Worm (Caenorhabditis elegans) whole organism, young adult: ENCODE results near the gene C27A2.8.

Experiments
- B0035.1 ChIP-seq: sonication (generic microtip); optimal IDR thresholded peaks from 2 replicates; lab custom pipeline; 2016; ENCODE audit warnings: missing genetic modification characterization, mild to moderate bottlenecking, missing compliant biosample characterization, missing genotype, missing genetic modification reagents
- B0261.1 ChIP-seq: sonication (generic microtip); optimal IDR thresholded peaks from 2 replicates; lab custom pipeline; 2016; ENCODE audit warnings: mild to moderate bottlenecking, missing genetic modification characterization, moderate library complexity, missing compliant biosample characterization
- B0336.3 ChIP-seq: fragments of 200-800 bp; sonication (Bioruptor generic); IDR thresholded peaks from 2 replicates; pipeline ENCODE4 v1.3.6; 2022; ENCODE audit warnings: missing genetic modification characterization, missing compliant biosample characterization
- F10E7.11 ChIP-seq: sonication (generic microtip); optimal IDR thresholded peaks from 2 replicates; lab custom pipeline; 2017; ENCODE audit warnings: mild to moderate bottlenecking, missing genetic modification characterization, moderate library complexity, missing compliant biosample characterization
- F23B12.7 ChIP-seq: sonication (generic microtip); optimal IDR thresholded peaks from 2 replicates; lab custom pipeline; 2017; ENCODE audit warnings: missing genetic modification characterization, mild to moderate bottlenecking, missing compliant biosample characterization, antibody characterized with exemption, moderate library complexity; ENCODE audit not compliant: insufficient read depth
- F39B2.1 ChIP-seq: fragments of 200-800 bp; sonication (Bioruptor generic); IDR thresholded peaks from 2 replicates; pipeline ENCODE4 v1.3.6; 2022; ENCODE audit warnings: missing genetic modification reagents, missing genetic modification characterization, missing compliant biosample characterization
- F55B11.4 ChIP-seq: sonication (generic microtip); optimal IDR thresholded peaks from 2 replicates; lab custom pipeline; 2016; ENCODE audit warnings: missing compliant biosample characterization, missing genetic modification characterization, borderline replicate concordance; ENCODE audit not compliant: insufficient read depth
- K11D2.4 ChIP-seq: fragments of 200-800 bp; sonication (Bioruptor generic); IDR thresholded peaks from 2 replicates; pipeline ENCODE4 v1.3.6; 2022; ENCODE audit warnings: missing genetic modification reagents, missing genetic modification characterization, missing compliant biosample characterization
- T26A5.8 ChIP-seq: sonication (generic microtip); optimal IDR thresholded peaks from 2 replicates; lab custom pipeline; 2016; ENCODE audit warnings: missing genetic modification characterization, missing compliant biosample characterization
- Y56A3A.18 ChIP-seq: fragments of 200-800 bp; sonication (Bioruptor generic); IDR thresholded peaks from 2 replicates; pipeline ENCODE4 v1.3.6; 2022; ENCODE audit warnings: missing genetic modification reagents, missing genetic modification characterization, missing compliant biosample characterization
- Y79H2A.3 ChIP-seq: fragments of 200-800 bp; sonication (Bioruptor generic); conservative IDR thresholded peaks from 2 replicates; pipeline ENCODE4 v1.3.6; 2022; ENCODE audit warnings: missing genetic modification reagents, missing genetic modification characterization, missing compliant biosample characterization
- athp-1 ChIP-seq: sonication (generic microtip); optimal IDR thresholded peaks from 2 replicates; lab custom pipeline; 2017; ENCODE audit warnings: mild to moderate bottlenecking, missing genetic modification characterization, missing compliant biosample characterization
- attf-3 ChIP-seq: fragments of 200-800 bp; sonication (Bioruptor generic); conservative IDR thresholded peaks from 2 replicates; pipeline ENCODE4 v1.3.6; 2022; ENCODE audit warnings: missing genetic modification reagents, missing genetic modification characterization, missing compliant biosample characterization
- attf-5 ChIP-seq: fragments of 200-800 bp; sonication (Bioruptor generic); optimal IDR thresholded peaks from 2 replicates; lab custom pipeline; 2018; ENCODE audit warnings: mild to moderate bottlenecking, missing genetic modification characterization, missing compliant biosample characterization
- bed-2 ChIP-seq: fragments of 200-800 bp; sonication (Bioruptor generic); IDR thresholded peaks from 2 replicates; pipeline ENCODE4 v1.3.6; 2022; ENCODE audit warnings: missing genetic modification reagents, missing genetic modification characterization, missing compliant biosample characterization
- ceh-100 ChIP-seq: fragments of 200-800 bp; sonication (Bioruptor generic); IDR thresholded peaks from 2 replicates; pipeline ENCODE4 v1.3.6; 2022; ENCODE audit warnings: missing genetic modification reagents, missing genetic modification characterization, missing compliant biosample characterization
- ceh-27 ChIP-seq: fragments of 200-800 bp; sonication (Bioruptor generic); optimal IDR thresholded peaks from 2 replicates; lab custom pipeline; 2018; ENCODE audit warnings: mild to moderate bottlenecking, missing genetic modification characterization, moderate library complexity, missing compliant biosample characterization
- chd-7 ChIP-seq: sonication (generic microtip); optimal IDR thresholded peaks from 2 replicates; lab custom pipeline; 2016; ENCODE audit warnings: mild to moderate bottlenecking, missing genetic modification characterization, moderate library complexity, missing compliant biosample characterization
- die-1 ChIP-seq: sonication (generic microtip); optimal IDR thresholded peaks from 2 replicates; lab custom pipeline; 2016; ENCODE audit warnings: missing genotype, mild to moderate bottlenecking, missing genetic modification characterization, missing compliant biosample characterization
- dpl-1 ChIP-seq: fragments of 150-350 bp; optimal IDR thresholded peaks from 2 replicates; lab custom pipeline; 2014; ENCODE audit warnings: missing biosample characterization, missing genetic modification reagents, missing genetic modification characterization
- ekl-4 ChIP-seq: fragments of 200-800 bp; sonication (Bioruptor generic); IDR thresholded peaks from 2 replicates; pipeline ENCODE4 v1.3.6; 2022; ENCODE audit warnings: missing genetic modification reagents, missing genetic modification characterization, missing compliant biosample characterization
- fkh-3 ChIP-seq: sonication (generic microtip); optimal IDR thresholded peaks from 2 replicates; lab custom pipeline; 2016; ENCODE audit warnings: mild to moderate bottlenecking, missing genetic modification characterization, missing compliant biosample characterization
- gei-17 ChIP-seq: fragments of 200-800 bp; sonication (Bioruptor generic); optimal IDR thresholded peaks from 2 replicates; lab custom pipeline; 2018; ENCODE audit warnings: mild to moderate bottlenecking, missing genetic modification characterization, missing compliant biosample characterization
- lag-1 ChIP-seq: fragments of 200-800 bp; sonication (Bioruptor generic); IDR thresholded peaks from 2 replicates; pipeline ENCODE4 v1.3.6; 2022; ENCODE audit warnings: missing genetic modification reagents, missing genetic modification characterization, missing compliant biosample characterization
- let-607 ChIP-seq, 2 experiments: fragments of 200-800 bp in 1 of 2; sonication (Bioruptor generic) in 1 of 2; sonication (generic microtip) in 1 of 2; optimal IDR thresholded peaks; 2 replicates each; lab custom pipeline; 2016 to 2018; ENCODE audit warnings: mild to moderate bottlenecking in 2 of 2, missing compliant biosample characterization in 2 of 2, missing genetic modification characterization in 2 of 2, moderate library complexity in 2 of 2, missing genotype in 1 of 2
- lin-26 ChIP-seq: fragments of 200-800 bp; sonication (Bioruptor generic); IDR thresholded peaks from 2 replicates; pipeline ENCODE4 v1.3.6; 2022; ENCODE audit warnings: missing genetic modification reagents, missing genetic modification characterization, missing compliant biosample characterization
- lin-35 ChIP-seq, 3 experiments: fragments of 150-350 bp in 2 of 3; sonication (generic microtip) in 1 of 3; optimal IDR thresholded peaks; 2 replicates each; lab custom pipeline; 2014 to 2018; ENCODE audit warnings: missing biosample characterization in 3 of 3, missing genetic modification characterization in 3 of 3, missing genetic modification reagents in 3 of 3
- lin-40 ChIP-seq: sonication (generic microtip); optimal IDR thresholded peaks from 2 replicates; lab custom pipeline; 2016; ENCODE audit warnings: missing genetic modification characterization, mild to moderate bottlenecking, missing compliant biosample characterization, missing genotype, missing genetic modification reagents
- lir-1 ChIP-seq: fragments of 200-800 bp; sonication (Bioruptor generic); conservative IDR thresholded peaks from 2 replicates; pipeline ENCODE4 v1.3.6; 2022; ENCODE audit warnings: missing genetic modification reagents, missing genetic modification characterization, missing compliant biosample characterization
- lsl-1 ChIP-seq: fragments of 200-800 bp; sonication (Bioruptor generic); optimal IDR thresholded peaks from 2 replicates; lab custom pipeline; 2018; ENCODE audit warnings: mild to moderate bottlenecking, missing genetic modification characterization, moderate library complexity, missing compliant biosample characterization
- lsy-27 ChIP-seq: sonication (generic microtip); optimal IDR thresholded peaks from 2 replicates; lab custom pipeline; 2017; ENCODE audit warnings: missing genetic modification characterization, mild to moderate bottlenecking, missing compliant biosample characterization, antibody characterized with exemption, missing genotype, borderline replicate concordance; ENCODE audit not compliant: insufficient read depth
- madf-6 ChIP-seq: fragments of 200-800 bp; sonication (Bioruptor generic); IDR thresholded peaks from 2 replicates; pipeline ENCODE4 v1.3.6; 2022; ENCODE audit warnings: missing genetic modification reagents, missing genetic modification characterization, missing compliant biosample characterization
- mel-28 ChIP-seq: sonication (generic microtip); optimal IDR thresholded peaks from 2 replicates; lab custom pipeline; 2016; ENCODE audit warnings: borderline replicate concordance, mild to moderate bottlenecking, missing genetic modification characterization, missing compliant biosample characterization
- nfya-2 ChIP-seq: fragments of 200-800 bp; sonication (Bioruptor generic); IDR thresholded peaks from 2 replicates; pipeline ENCODE4 v1.3.6; 2022; ENCODE audit warnings: missing genetic modification reagents, missing genetic modification characterization, missing compliant biosample characterization
- nhr-120 ChIP-seq: fragments of 200-800 bp; sonication (Bioruptor generic); IDR thresholded peaks from 2 replicates; pipeline ENCODE4 v1.3.6; 2022; ENCODE audit warnings: missing genetic modification characterization, missing compliant biosample characterization
- nhr-27 ChIP-seq: fragments of 200-800 bp; sonication (Bioruptor generic); optimal IDR thresholded peaks from 2 replicates; lab custom pipeline; 2018; ENCODE audit warnings: mild to moderate bottlenecking, missing genetic modification characterization, moderate library complexity, missing compliant biosample characterization
- pha-4 ChIP-seq: fragments of 150-350 bp; sonication (generic microtip); optimal IDR thresholded peaks from 2 replicates; lab custom pipeline; 2014; ENCODE audit warnings: missing biosample characterization, missing genetic modification reagents, missing genetic modification characterization
- sdz-38 ChIP-seq: sonication (generic microtip); optimal IDR thresholded peaks from 2 replicates; lab custom pipeline; 2016; ENCODE audit warnings: missing genotype, missing genetic modification characterization, missing compliant biosample characterization
- snpc-4 ChIP-seq, 5 experiments: fragments of 150-350 bp in 1 of 5; sonication (generic microtip) in 4 of 5; optimal IDR thresholded peaks; 2 replicates each; lab custom pipeline; 2014 to 2018; ENCODE audit warnings: missing genetic modification characterization in 5 of 5, missing biosample characterization in 3 of 5, antibody characterized with exemption in 2 of 5, mild to moderate bottlenecking in 2 of 5, missing compliant biosample characterization in 2 of 5, missing genotype in 2 of 5, moderate library complexity in 2 of 5, missing genetic modification reagents in 1 of 5
- sptf-2 ChIP-seq: fragments of 200-800 bp; sonication (Bioruptor generic); optimal IDR thresholded peaks from 2 replicates; lab custom pipeline; 2018; ENCODE audit warnings: mild to moderate bottlenecking, missing genetic modification characterization, missing compliant biosample characterization
- tbx-9 ChIP-seq: sonication (generic microtip); optimal IDR thresholded peaks from 2 replicates; lab custom pipeline; 2016; ENCODE audit warnings: borderline replicate concordance, missing genetic modification characterization, inconsistent platforms, missing compliant biosample characterization
- tlf-1 ChIP-seq: fragments of 200-800 bp; sonication (Bioruptor generic); optimal IDR thresholded peaks from 2 replicates; lab custom pipeline; 2018; ENCODE audit warnings: mild to moderate bottlenecking, missing genetic modification characterization, missing compliant biosample characterization
- unc-130 ChIP-seq: sonication (generic microtip); optimal IDR thresholded peaks from 2 replicates; lab custom pipeline; 2016; ENCODE audit warnings: missing genetic modification reagents, missing genetic modification characterization, missing compliant biosample characterization
- zfh-2 ChIP-seq: fragments of 200-800 bp; sonication (Bioruptor generic); conservative IDR thresholded peaks from 2 replicates; pipeline ENCODE4 v1.3.6; 2022; ENCODE audit warnings: missing genetic modification reagents, missing genetic modification characterization, missing compliant biosample characterization
- ztf-18 ChIP-seq: sonication (generic microtip); optimal IDR thresholded peaks from 2 replicates; lab custom pipeline; 2016; ENCODE audit warnings: missing genotype, mild to moderate bottlenecking, missing genetic modification characterization, missing compliant biosample characterization
- ztf-3 ChIP-seq: fragments of 200-800 bp; sonication (Bioruptor generic); optimal IDR thresholded peaks from 2 replicates; lab custom pipeline; 2018; ENCODE audit warnings: mild to moderate bottlenecking, missing genetic modification characterization, missing compliant biosample characterization
- ztf-6 ChIP-seq: fragments of 200-800 bp; sonication (Bioruptor generic); IDR thresholded peaks from 2 replicates; pipeline ENCODE4 v1.3.6; 2022; ENCODE audit warnings: missing genetic modification reagents, missing genetic modification characterization, missing compliant biosample characterization

Gene C27A2.8

ce11 chrII:5105020-5105419 lies 37.2 kb upstream of the C27A2.8 start (continued):
- no peak for TF ChIP-seq lin-35 (GFP tag; optimal IDR thresholded peaks at IDR 0.05; lab: Kevin White, UChicago)
- peak; percentile 78 for TF ChIP-seq lin-40
- peak; percentile 67; the same call in 1 of the 2 replicates for TF ChIP-seq Y79H2A.3 (GFP tag; lab: Robert Waterston, UW)
- TF ChIP-seq athp-1 (tag; lab: Kevin White, UChicago), result peak; percentile 90
- TF ChIP-seq lag-1, result no peak
- peak; percentile 58 for TF ChIP-seq nhr-27
- TF ChIP-seq attf-3 (GFP tag; lab: Robert Waterston, UW), result peak; percentile 52
- peak; percentile 36 for TF ChIP-seq tlf-1
- peak; percentile 79 for TF ChIP-seq tbx-9 (tag; lab: Kevin White, UChicago)
- TF ChIP-seq Y56A3A.18, result peak; percentile 83; the same call in 1 of the 2 replicates
- TF ChIP-seq nhr-120, result 0 out of 2 replicates have a peak, but pooled peaks have one; percentile 82
- TF ChIP-seq ztf-18 (tag; lab: Kevin White, UChicago), result peak; percentile 81
- peak; percentile 95 for TF ChIP-seq die-1 (tag; lab: Kevin White, UChicago)
- TF ChIP-seq sptf-2, result peak; percentile 75
- TF ChIP-seq unc-130 (GFP tag; lab: Kevin White, UChicago), result peak; percentile 71
- TF ChIP-seq ztf-6, result 0 out of 2 replicates have a peak, but pooled peaks have one; percentile 51
- peak; percentile 77 for TF ChIP-seq attf-5 (GFP tag; lab: Kevin White, UChicago)
- peak; percentile 80 for TF ChIP-seq snpc-4 (GFP tag; optimal IDR thresholded peaks at IDR 0.05; lab: Kevin White, UChicago)
- TF ChIP-seq snpc-4 (tag; optimal IDR thresholded peaks at IDR 0.05; lab: Kevin White, UChicago), result peak; percentile 26 to 87 (median 74)
- TF ChIP-seq bed-2 (GFP tag; lab: Robert Waterston, UW), result no peak
- peak; percentile 86 for TF ChIP-seq B0336.3 (GFP tag; lab: Robert Waterston, UW)
- TF ChIP-seq zfh-2 (GFP tag; lab: Robert Waterston, UW), result no peak
- TF ChIP-seq ceh-27 (GFP tag; lab: Kevin White, UChicago), result peak; percentile 91
- no peak for TF ChIP-seq F55B11.4
- TF ChIP-seq T26A5.8 (tag; lab: Kevin White, UChicago), result peak; percentile 71
- TF ChIP-seq ekl-4 (GFP tag; lab: Robert Waterston, UW), result peak; percentile 89
- TF ChIP-seq dpl-1, result peak; percentile 1
- TF ChIP-seq lsy-27, result peak; percentile 60
- TF ChIP-seq ztf-3, result no peak
- peak; percentile 29 for TF ChIP-seq mel-28 (tag; lab: Kevin White, UChicago)
- TF ChIP-seq lir-1 (GFP tag; lab: Robert Waterston, UW), result peak; percentile 61; the same call in 1 of the 2 replicates
- no peak for TF ChIP-seq nfya-2
- TF ChIP-seq B0035.1 (tag; lab: Kevin White, UChicago), result peak; percentile 27
- TF ChIP-seq B0261.1 (tag; lab: Kevin White, UChicago), result peak; percentile 97
- peak; percentile 91 for TF ChIP-seq chd-7 (tag; lab: Kevin White, UChicago)
- TF ChIP-seq gei-17 (GFP tag; lab: Kevin White, UChicago), result peak; percentile 18
- TF ChIP-seq madf-6 (GFP tag; lab: Robert Waterston, UW), result peak; percentile 75
- peak; percentile 78 for TF ChIP-seq ceh-100 (GFP tag; lab: Robert Waterston, UW)
- peak; percentile 79 for TF ChIP-seq F10E7.11 (tag; lab: Kevin White, UChicago)
- TF ChIP-seq K11D2.4, result peak; percentile 62
- TF ChIP-seq pha-4, result no peak
- TF ChIP-seq lin-26 (GFP tag; lab: Robert Waterston, UW), result peak; percentile 96
- no peak for TF ChIP-seq F39B2.1
- TF ChIP-seq lsl-1 (GFP tag; lab: Kevin White, UChicago), result peak; percentile 57
- peak; percentile 85 for TF ChIP-seq fkh-3
- peak; percentile 34 to 68 for TF ChIP-seq let-607 (tag; optimal IDR thresholded peaks at IDR 0.05; lab: Kevin White, UChicago)
- TF ChIP-seq F23B12.7, result peak; percentile 90
- TF ChIP-seq sdz-38 (tag; lab: Kevin White, UChicago), result no peak
